Worm (Caenorhabditis elegans) whole organism, L2 larva: ENCODE results near the gene Y39G8B.5.
A peak's percentile ranks its signal among the peaks of the same experiment; 100 is the strongest.

ENCODE experiments used
- lsy-2 ChIP-seq, 2 experiments: fragments of 150-350 bp in 1 of 2; sonication (generic microtip) in 1 of 2; optimal IDR thresholded peaks; 2 replicates each; lab custom pipeline; 2014 to 2017; ENCODE audit warnings: missing biosample characterization in 2 of 2, missing genetic modification characterization in 2 of 2
- nhr-12 ChIP-seq: fragments of 150-350 bp; optimal IDR thresholded peaks from 2 replicates; lab custom pipeline; 2014; ENCODE audit warnings: missing biosample characterization, missing genetic modification characterization
- skn-1 ChIP-seq: sonication (generic microtip); optimal IDR thresholded peaks from 2 replicates; lab custom pipeline; 2017; ENCODE audit warnings: missing biosample characterization, missing genetic modification characterization
- unc-62 ChIP-seq: fragments of 150-350 bp; optimal IDR thresholded peaks from 2 replicates; lab custom pipeline; 2014; ENCODE audit warnings: missing biosample characterization, missing genetic modification reagents, missing genetic modification characterization

DNA sequence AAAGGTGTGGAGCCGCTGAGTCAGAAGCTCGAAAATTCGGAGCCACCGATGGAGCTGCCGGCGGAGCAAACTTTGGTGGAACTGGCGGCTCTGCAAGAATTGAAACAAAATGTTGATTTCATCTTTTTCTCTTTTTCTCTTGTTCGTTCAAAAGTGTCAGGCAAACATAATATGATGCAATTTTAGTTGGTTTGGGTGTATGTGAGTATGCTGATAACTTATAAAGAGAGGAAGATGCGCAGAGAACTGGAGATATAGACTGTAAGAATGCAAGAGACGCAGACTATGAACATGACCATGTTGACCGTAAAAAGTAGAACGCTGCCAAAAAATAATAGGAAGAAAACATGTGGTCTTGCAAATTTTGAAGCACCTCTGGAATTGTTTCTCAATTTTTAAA lies 37.6 kb downstream of the Y39G8B.5 start:
- TF ChIP-seq lsy-2 (tag; optimal IDR thresholded peaks at IDR 0.05; lab: Kevin White, UChicago) = peak in 1 of 2 experiments; percentile 57
- no peak for TF ChIP-seq nhr-12 (tag; lab: Kevin White, UChicago)
- TF ChIP-seq unc-62 (GFP tag; lab: Kevin White, UChicago) = no peak
- TF ChIP-seq skn-1 (tag; lab: Kevin White, UChicago) = no peak
